Worm (Caenorhabditis elegans): ENCODE results near the gene F08D12.7.

Gene F08D12.7

DNA sequence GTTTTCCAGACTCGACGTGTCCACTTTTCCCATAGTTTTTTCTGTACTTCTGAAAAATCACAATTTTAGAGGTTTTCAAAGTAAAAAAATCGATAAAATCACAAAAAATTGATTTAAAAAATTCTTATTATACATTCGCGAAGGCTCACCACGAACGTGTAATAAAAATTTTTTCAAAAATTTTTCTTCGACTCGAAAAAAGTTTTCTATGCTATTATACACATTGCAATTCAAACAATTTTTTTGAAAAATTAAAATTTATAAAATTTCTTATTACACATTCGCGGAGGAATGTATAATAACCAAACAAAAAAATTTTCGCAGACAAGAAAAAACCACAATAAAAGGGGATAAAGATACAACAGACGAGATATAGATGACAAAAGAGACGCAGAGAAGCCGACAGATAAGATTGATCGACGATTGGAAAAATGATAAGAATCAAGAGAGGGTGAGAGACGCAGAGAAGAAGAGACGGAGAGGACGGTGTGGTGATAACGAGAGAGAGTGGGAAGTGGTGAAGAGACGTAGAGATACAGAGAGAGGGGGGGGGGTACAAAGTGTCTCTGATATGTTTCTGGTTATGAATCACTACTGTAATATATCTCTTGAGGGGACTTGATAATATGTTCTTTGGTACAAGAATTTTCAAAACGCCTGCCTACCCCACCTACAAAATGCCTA is 31.8 kb upstream of the F08D12.7 start, which contains the start of gene nhr-119 (continued):
- no peak for TF ChIP-seq unc-39 (tag; optimal IDR thresholded peaks at IDR 0.05)
- TF ChIP-seq gei-8 (GFP tag; optimal IDR thresholded peaks at IDR 0.05) = no peak
- TF ChIP-seq arid-1 (GFP tag; conservative IDR thresholded peaks at IDR 0.05) = no peak
- TF ChIP-seq ceh-44 (GFP tag; IDR thresholded peaks at IDR 0.05) = no peak
- peak in 1 of 2 experiments; percentile 68 for TF ChIP-seq unc-62 (GFP tag; optimal IDR thresholded peaks at IDR 0.05 in 1 of 2)
- no peak for TF ChIP-seq unc-62 (tag; optimal IDR thresholded peaks at IDR 0.05)
- TF ChIP-seq F26F4.8 (GFP tag; conservative IDR thresholded peaks at IDR 0.05) = no peak
- TF ChIP-seq nhr-42 (GFP tag; IDR thresholded peaks at IDR 0.05) = no peak
- no peak for TF ChIP-seq unc-130 (GFP tag; optimal IDR thresholded peaks at IDR 0.05)
- TF ChIP-seq madf-9 (GFP tag; conservative IDR thresholded peaks at IDR 0.05) = no peak
- TF ChIP-seq cey-2 (tag; optimal IDR thresholded peaks at IDR 0.05; ENCODE audit: borderline replicate concordance, insufficient read depth) = peak; percentile 51
- TF ChIP-seq lsy-2 (tag; optimal IDR thresholded peaks at IDR 0.05) = peak in 1 of 2 experiments; percentile 76
- peak; percentile 56 for TF ChIP-seq pqm-1 (tag; optimal IDR thresholded peaks at IDR 0.05)
- TF ChIP-seq hif-1 (tag; optimal IDR thresholded peaks at IDR 0.05) = peak in 1 of 2 experiments; percentile 14
- TF ChIP-seq daf-19 (GFP tag; conservative IDR thresholded peaks at IDR 0.05) = no peak
- TF ChIP-seq tra-1 (GFP tag; IDR thresholded peaks at IDR 0.05) = peak; percentile 83
- peak; percentile 11 to 81 for TF ChIP-seq mdl-1 (tag; optimal IDR thresholded peaks at IDR 0.05)
- TF ChIP-seq Y5F2A.4 (GFP tag; optimal IDR thresholded peaks at IDR 0.05) = no peak
- TF ChIP-seq egl-27 (tag; optimal IDR thresholded peaks at IDR 0.05) = no peak
- peak; percentile 45 for TF ChIP-seq nhr-77 (tag; optimal IDR thresholded peaks at IDR 0.05)
- no peak for TF ChIP-seq Y48G9A.11 (GFP tag; IDR thresholded peaks at IDR 0.05)
- peak; percentile 26 for TF ChIP-seq dpl-1 (GFP tag; optimal IDR thresholded peaks at IDR 0.05)
- TF ChIP-seq aha-1 (tag) = peak; percentile 64
- peak; percentile 59 for TF ChIP-seq mep-1 (tag; optimal IDR thresholded peaks at IDR 0.05)
- peak; percentile 66 for TF ChIP-seq php-3 (GFP tag; IDR thresholded peaks at IDR 0.05)
- no peak for TF ChIP-seq F37D6.2 (tag; optimal IDR thresholded peaks at IDR 0.05)
- TF ChIP-seq nhr-11 (tag; optimal IDR thresholded peaks at IDR 0.05) = no peak
- TF ChIP-seq madf-5 (GFP tag; IDR thresholded peaks at IDR 0.05) = no peak
- peak; percentile 89 for TF ChIP-seq mxl-3 (GFP tag; optimal IDR thresholded peaks at IDR 0.05)
- TF ChIP-seq snpc-4 (tag; optimal IDR thresholded peaks at IDR 0.05) = no peak
- TF ChIP-seq daf-16 (GFP tag; optimal IDR thresholded peaks at IDR 0.05) = peak in 1 of 2 experiments; percentile 15
- peak; percentile 37 for TF ChIP-seq daf-16 (tag; optimal IDR thresholded peaks at IDR 0.05)
- TF ChIP-seq daf-12 (tag; optimal IDR thresholded peaks at IDR 0.05) = no peak
- TF ChIP-seq nhr-10 (tag; optimal IDR thresholded peaks at IDR 0.05) = peak; percentile 8
- peak; percentile 22 for TF ChIP-seq jun-1 (tag; optimal IDR thresholded peaks at IDR 0.05)
- peak; percentile 85 for TF ChIP-seq nhr-102 (tag; optimal IDR thresholded peaks at IDR 0.05)
- TF ChIP-seq nhr-25 (tag; optimal IDR thresholded peaks at IDR 0.05; ENCODE audit: borderline replicate concordance, insufficient read depth) = no peak
- peak; percentile 70 for TF ChIP-seq ceh-20 (GFP tag; IDR thresholded peaks at IDR 0.05)
- TF ChIP-seq nhr-237 (tag; optimal IDR thresholded peaks at IDR 0.05) = no peak
- TF ChIP-seq lin-38 (GFP tag; IDR thresholded peaks at IDR 0.05) = peak; percentile 35; the same call in 1 of the 2 replicates
- TF ChIP-seq Y75B8A.6 (GFP tag; IDR thresholded peaks at IDR 0.05) = no peak
- no peak for TF ChIP-seq lin-15B (tag; optimal IDR thresholded peaks at IDR 0.05)
- TF ChIP-seq ces-1 (GFP tag; optimal IDR thresholded peaks at IDR 0.05) = no peak
- TF ChIP-seq daf-8 (GFP tag; IDR thresholded peaks at IDR 0.05) = no peak
- no peak for TF ChIP-seq attf-4 (tag; optimal IDR thresholded peaks at IDR 0.05)
- no peak for TF ChIP-seq aly-2 (tag; optimal IDR thresholded peaks at IDR 0.05)
- TF ChIP-seq lin-39 (tag; optimal IDR thresholded peaks at IDR 0.05) = no peak
- TF ChIP-seq pha-4 (GFP tag; IDR thresholded peaks at IDR 0.05) = peak; percentile 65
- TF ChIP-seq pha-4 (tag; optimal IDR thresholded peaks at IDR 0.05) = no peak
- no peak for TF ChIP-seq snpc-1.2 (GFP tag; IDR thresholded peaks at IDR 0.05)
- no peak for TF ChIP-seq dmd-8 (GFP tag; IDR thresholded peaks at IDR 0.05)

All from whole organism, L4 larva.